Fruit fly (Drosophila melanogaster): Measurements from ENCODE around the gene Cat.

The Cat gene

dm6 chr3L:18837707-18838244 lies 15.4 kb downstream of the Cat start:
- TF ChIP-seq CG9705 (GFP tag; optimal IDR thresholded peaks at IDR 0.05) (no peak), lola (GFP tag; optimal IDR thresholded peaks at IDR 0.05) (no peak), N (GFP tag; optimal IDR thresholded peaks at IDR 0.05) (no peak), Hr83 (GFP tag; optimal IDR thresholded peaks at IDR 0.05; ENCODE audit: poor library complexity, severe bottlenecking) (no peak), br (GFP tag; optimal IDR thresholded peaks at IDR 0.05) (no peak), HLH106 (tag; optimal IDR thresholded peaks at IDR 0.05) (no peak), CG32264 (GFP tag; optimal IDR thresholded peaks at IDR 0.05) (no peak), Dif (GFP tag; optimal IDR thresholded peaks at IDR 0.05; ENCODE audit: partially characterized antibody) (no peak), foxo (GFP tag; optimal IDR thresholded peaks at IDR 0.05) (no peak), dmrt93B (GFP tag; optimal IDR thresholded peaks at IDR 0.05) (no peak), Vsx2 (GFP tag; optimal IDR thresholded peaks at IDR 0.05; ENCODE audit: partially characterized antibody) (no peak), rgr (GFP tag; optimal IDR thresholded peaks at IDR 0.05) (no peak), Myc (optimal IDR thresholded peaks at IDR 0.05) (no peak), pan (optimal IDR thresholded peaks at IDR 0.05) (no peak), dl (GFP tag; optimal IDR thresholded peaks at IDR 0.05; ENCODE audit: insufficient read depth in 1 of 2, partially characterized antibody in 2 of 2) (no peak), Abd-B (GFP tag; optimal IDR thresholded peaks at IDR 0.05) (no peak)

- TF ChIP-seq OdsH (GFP tag; optimal IDR thresholded peaks at IDR 0.05), result no peak
- no peak for TF ChIP-seq pan (optimal IDR thresholded peaks at IDR 0.05)
- no peak for TF ChIP-seq sage (GFP tag; optimal IDR thresholded peaks at IDR 0.05)
- no peak for TF ChIP-seq Vsx2 (GFP tag; optimal IDR thresholded peaks at IDR 0.05; ENCODE audit: partially characterized antibody)
- TF ChIP-seq usp (GFP tag; optimal IDR thresholded peaks at IDR 0.05), result no peak
- no peak for TF ChIP-seq Jra (GFP tag; optimal IDR thresholded peaks at IDR 0.05)
- TF ChIP-seq woc (GFP tag; optimal IDR thresholded peaks at IDR 0.05), result no peak
These were observed 17.6 kb downstream of the Cat start for dm6 chr3L:18839996-18840369.

dm6 chr3L:18840370-18841007 lies 18.1 kb downstream of the Cat start:
- peak; percentile 43 for TF ChIP-seq fru (GFP tag; optimal IDR thresholded peaks at IDR 0.05)
- peak in 1 of 2 experiments; percentile 18 for TF ChIP-seq foxo (GFP tag; optimal IDR thresholded peaks at IDR 0.05)
- no peak for TF ChIP-seq sv (GFP tag; optimal IDR thresholded peaks at IDR 0.05)
- TF ChIP-seq pan (optimal IDR thresholded peaks at IDR 0.05), result no peak
- TF ChIP-seq Hr83 (GFP tag; optimal IDR thresholded peaks at IDR 0.05; ENCODE audit: poor library complexity, severe bottlenecking), result peak; percentile 83
- peak; percentile 71 for TF ChIP-seq Dif (GFP tag; optimal IDR thresholded peaks at IDR 0.05; ENCODE audit: partially characterized antibody)
- TF ChIP-seq tai (GFP tag; optimal IDR thresholded peaks at IDR 0.05), result peak; percentile 7
- TF ChIP-seq sage (GFP tag; optimal IDR thresholded peaks at IDR 0.05), result no peak
- peak; percentile 24 for TF ChIP-seq Hnf4 (GFP tag; optimal IDR thresholded peaks at IDR 0.05)
- TF ChIP-seq ey (GFP tag; optimal IDR thresholded peaks at IDR 0.05), result peak; percentile 40
- TF ChIP-seq HLH106 (tag; optimal IDR thresholded peaks at IDR 0.05), result peak; percentile 14
- peak; percentile 61 for TF ChIP-seq woc (GFP tag; optimal IDR thresholded peaks at IDR 0.05)
- TF ChIP-seq CG9705 (GFP tag; optimal IDR thresholded peaks at IDR 0.05), result no peak
- TF ChIP-seq br (GFP tag; optimal IDR thresholded peaks at IDR 0.05), result peak; percentile 5
- TF ChIP-seq h (GFP tag; optimal IDR thresholded peaks at IDR 0.05), result peak; percentile 35
- TF ChIP-seq Rel (GFP tag; optimal IDR thresholded peaks at IDR 0.05), result no peak
- TF ChIP-seq Rel (tag; optimal IDR thresholded peaks at IDR 0.05), result peak; percentile 43
- TF ChIP-seq N (GFP tag; optimal IDR thresholded peaks at IDR 0.05), result peak; percentile 56

dm6 chr3L:18841269-18841668 lies 18.9 kb downstream of the Cat start:
- TF ChIP-seq woc (GFP tag; optimal IDR thresholded peaks at IDR 0.05), result no peak
- no peak for TF ChIP-seq pan (optimal IDR thresholded peaks at IDR 0.05)
- TF ChIP-seq h (GFP tag; optimal IDR thresholded peaks at IDR 0.05), result no peak
- no peak for TF ChIP-seq fru (GFP tag; optimal IDR thresholded peaks at IDR 0.05)
- TF ChIP-seq GATAd (GFP tag; optimal IDR thresholded peaks at IDR 0.05), result no peak
- no peak for TF ChIP-seq usp (GFP tag; optimal IDR thresholded peaks at IDR 0.05)
- no peak for TF ChIP-seq br (GFP tag; optimal IDR thresholded peaks at IDR 0.05)
- TF ChIP-seq ey (GFP tag; optimal IDR thresholded peaks at IDR 0.05), result no peak
- no peak for TF ChIP-seq foxo (GFP tag; optimal IDR thresholded peaks at IDR 0.05)
- TF ChIP-seq psq (GFP tag; optimal IDR thresholded peaks at IDR 0.05), result no peak
- no peak for TF ChIP-seq sv (GFP tag; optimal IDR thresholded peaks at IDR 0.05)
- no peak for TF ChIP-seq Vsx2 (GFP tag; optimal IDR thresholded peaks at IDR 0.05; ENCODE audit: partially characterized antibody)
- no peak for TF ChIP-seq CG9705 (GFP tag; optimal IDR thresholded peaks at IDR 0.05)
- TF ChIP-seq tai (GFP tag; optimal IDR thresholded peaks at IDR 0.05), result no peak
- no peak for TF ChIP-seq dmrt93B (GFP tag; optimal IDR thresholded peaks at IDR 0.05)

Data from whole organism, wandering third instar larva.